Worm (Caenorhabditis elegans): Measurements from ENCODE around the gene C13B4.1.

DNA sequence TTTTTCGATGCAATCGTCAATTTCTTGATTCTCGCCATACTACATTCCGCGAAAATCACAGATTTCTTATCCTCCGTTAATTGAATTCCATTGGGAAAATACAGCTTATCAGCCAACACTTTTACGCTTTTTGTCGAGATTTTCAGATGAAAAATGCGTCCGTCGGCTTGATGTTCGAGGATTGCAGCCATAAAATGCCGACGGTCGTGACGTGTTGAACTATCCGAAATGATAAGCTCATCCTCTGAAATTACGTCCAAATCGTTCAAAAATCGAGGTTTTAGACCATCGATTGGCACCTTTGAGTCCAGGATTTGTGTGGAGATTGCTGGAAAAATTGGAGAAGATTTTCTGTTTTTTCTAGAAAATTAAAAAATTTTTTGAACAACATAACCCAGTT lies 47.7 kb upstream of the C13B4.1 start:
- TF ChIP-seq unc-120 (tag; optimal IDR thresholded peaks at IDR 0.05; ENCODE audit: poor library complexity, severe bottlenecking) (no peak), nhr-12 (tag; optimal IDR thresholded peaks at IDR 0.05) (no peak), ham-2 (GFP tag; optimal IDR thresholded peaks at IDR 0.05) (no peak), mep-1 (tag; optimal IDR thresholded peaks at IDR 0.05) (no peak)

All from whole organism, mixed stage, embryonic.